Fruit fly (Drosophila melanogaster) whole organism, wandering third instar larva: Measurements from ENCODE around the gene CG7806.
A peak's percentile ranks its signal among the peaks of the same experiment; 100 is the strongest.

ENCODE experiments used
- Abd-B ChIP-seq: fragments of >200 bp; optimal IDR thresholded peaks from 2 replicates; lab custom pipeline; 2017; ENCODE audit warnings: missing biosample characterization, missing genetic modification characterization
- Dif ChIP-seq: fragments of 200-275, 200-300 bp; sonication (Bioruptor generic); optimal IDR thresholded peaks from 2 replicates; lab custom pipeline; 2018; ENCODE audit warnings: missing biosample characterization, missing genetic modification characterization; ENCODE audit not compliant: partially characterized antibody
- GATAd ChIP-seq: sonication (Bioruptor generic); optimal IDR thresholded peaks from 2 replicates; lab custom pipeline; 2016; ENCODE audit warnings: missing biosample characterization, missing genetic modification characterization
- HLH106 ChIP-seq: fragments of 200-800 bp; optimal IDR thresholded peaks from 3 replicates; lab custom pipeline; 2019; ENCODE audit warnings: missing biosample characterization, mild to moderate bottlenecking, missing genetic modification characterization, moderate library complexity
- Myc ChIP-seq: fragments of >200 bp; optimal IDR thresholded peaks from 2 replicates; lab custom pipeline; 2017
- Vsx2 ChIP-seq: fragments of 200-300, 225-300 bp; sonication (Bioruptor generic); optimal IDR thresholded peaks from 2 replicates; lab custom pipeline; 2018; ENCODE audit warnings: missing biosample characterization, missing genetic modification characterization; ENCODE audit not compliant: partially characterized antibody
- br ChIP-seq: fragments of 200-800 bp; sonication (Bioruptor generic); optimal IDR thresholded peaks from 2 replicates; lab custom pipeline; 2016; ENCODE audit warnings: missing biosample characterization, missing genetic modification characterization
- dmrt93B ChIP-seq: fragments of 200-800 bp; sonication (Bioruptor generic); optimal IDR thresholded peaks from 2 replicates; lab custom pipeline; 2018; ENCODE audit warnings: missing biosample characterization, mild to moderate bottlenecking, missing genetic modification characterization
- dsf ChIP-seq: sonication (Bioruptor generic); optimal IDR thresholded peaks from 2 replicates; lab custom pipeline; 2016; ENCODE audit warnings: missing biosample characterization, missing genetic modification characterization, borderline replicate concordance
- h ChIP-seq: fragments of 200-800 bp; sonication (Bioruptor generic); optimal IDR thresholded peaks from 3 replicates; lab custom pipeline; 2016; ENCODE audit warnings: missing biosample characterization, mild to moderate bottlenecking, missing genetic modification characterization
- pan ChIP-seq: fragments of >200 bp; optimal IDR thresholded peaks from 2 replicates; lab custom pipeline; 2017
- psq ChIP-seq: fragments of 200-800 bp; sonication (Bioruptor generic); optimal IDR thresholded peaks from 3 replicates; lab custom pipeline; 2017; ENCODE audit warnings: missing biosample characterization, mild to moderate bottlenecking, missing genetic modification characterization, moderate library complexity
- tai ChIP-seq: sonication (Bioruptor generic); optimal IDR thresholded peaks from 2 replicates; lab custom pipeline; 2016; ENCODE audit warnings: missing biosample characterization, missing genetic modification characterization
- usp ChIP-seq: fragments of >200 bp; optimal IDR thresholded peaks from 2 replicates; lab custom pipeline; 2017; ENCODE audit warnings: missing biosample characterization, missing genetic modification characterization

- TF ChIP-seq pan (lab: Kevin White, UChicago): no peak
- no peak for TF ChIP-seq HLH106 (tag; lab: Kevin White, UChicago)
- no peak for TF ChIP-seq Abd-B (GFP tag; lab: Kevin White, UChicago)
- no peak for TF ChIP-seq tai (GFP tag; lab: Kevin White, UChicago)
- peak; percentile 26 for TF ChIP-seq Dif (GFP tag; lab: Kevin White, UChicago)
- no peak for TF ChIP-seq usp
- no peak for TF ChIP-seq Myc
- TF ChIP-seq br (GFP tag; lab: Kevin White, UChicago): no peak
- no peak for TF ChIP-seq dsf (GFP tag; lab: Kevin White, UChicago)
- TF ChIP-seq psq (GFP tag; lab: Kevin White, UChicago): no peak
- TF ChIP-seq h: no peak
- no peak for TF ChIP-seq dmrt93B
- no peak for TF ChIP-seq GATAd (GFP tag; lab: Kevin White, UChicago)
- TF ChIP-seq Vsx2 (GFP tag; lab: Kevin White, UChicago): no peak
These were observed 35.1 kb downstream of the CG7806 start, which contains the start of gene CG7778 for dm6 chr2L:8346260-8346659.
